Fruit fly (Drosophila melanogaster) whole organism, embryonic: ENCODE results near the gene Sp1.

ENCODE experiments used
- Abd-B ChIP-seq: fragments of 200-800 bp; sonication (Bioruptor generic); optimal IDR thresholded peaks from 2 replicates; lab custom pipeline; 2018; ENCODE audit warnings: missing biosample characterization, mild to moderate bottlenecking, missing genetic modification characterization, moderate library complexity
- Antp ChIP-seq: fragments of 200-800 bp; sonication (Bioruptor generic); optimal IDR thresholded peaks from 3 replicates; lab custom pipeline; 2016; ENCODE audit warnings: missing biosample characterization, missing genetic modification characterization
- CG10274 ChIP-seq: fragments of 200-800 bp; sonication (Bioruptor generic); optimal IDR thresholded peaks from 3 replicates; lab custom pipeline; 2017; ENCODE audit warnings: missing biosample characterization, mild to moderate bottlenecking, missing genetic modification characterization
- CG12769 ChIP-seq: fragments of 200-800 bp; sonication (Bioruptor generic); optimal IDR thresholded peaks from 2 replicates; lab custom pipeline; 2019; ENCODE audit warnings: missing biosample characterization, mild to moderate bottlenecking, missing genetic modification characterization, moderate library complexity
- CG1529 ChIP-seq: fragments of 200-800 bp; sonication (Bioruptor generic); optimal IDR thresholded peaks from 3 replicates; lab custom pipeline; 2018; ENCODE audit warnings: missing biosample characterization, missing genetic modification characterization
- CG16813 ChIP-seq: fragments of 200-800 bp; sonication (Bioruptor generic); IDR thresholded peaks from 3 replicates; pipeline ENCODE4 v1.3.6; 2022; ENCODE audit warnings: missing biosample characterization, missing genetic modification characterization; ENCODE audit not compliant: partially characterized antibody
- CG2202 ChIP-seq: fragments of 200-800 bp; sonication (Bioruptor generic); optimal IDR thresholded peaks from 2 replicates; lab custom pipeline; 2018; ENCODE audit warnings: missing biosample characterization, mild to moderate bottlenecking, missing genetic modification characterization
- CG2678 ChIP-seq: fragments of 200-800 bp; sonication (Bioruptor generic); optimal IDR thresholded peaks from 3 replicates; lab custom pipeline; 2019; ENCODE audit warnings: missing biosample characterization, mild to moderate bottlenecking, missing genetic modification characterization, moderate library complexity
- CG2889 ChIP-seq: fragments of 200-800 bp; sonication (Bioruptor generic); IDR thresholded peaks from 3 replicates; pipeline ENCODE4 v1.3.6; 2022; ENCODE audit warnings: missing biosample characterization, missing genetic modification characterization
- CG30431 ChIP-seq: fragments of 200-800 bp; sonication (Bioruptor generic); optimal IDR thresholded peaks from 2 replicates; lab custom pipeline; 2017; ENCODE audit warnings: missing biosample characterization, missing genetic modification characterization
- CG3065 ChIP-seq: fragments of 200-800 bp; sonication (Bioruptor generic); optimal IDR thresholded peaks from 2 replicates; lab custom pipeline; 2016; ENCODE audit warnings: missing biosample characterization, missing genetic modification characterization
- CG3281 ChIP-seq: fragments of 200-800 bp; sonication (Bioruptor generic); optimal IDR thresholded peaks from 3 replicates; lab custom pipeline; 2017; ENCODE audit warnings: missing biosample characterization, mild to moderate bottlenecking, missing genetic modification characterization
- CG3726 ChIP-seq: fragments of 200-800 bp; sonication (Bioruptor generic); IDR thresholded peaks from 3 replicates; pipeline ENCODE4, ENCODE4 v1.3.6; 2022; ENCODE audit warnings: missing biosample characterization, missing genetic modification characterization
- CG3838 ChIP-seq: fragments of 200-800 bp; sonication (Bioruptor generic); optimal IDR thresholded peaks from 3 replicates; lab custom pipeline; 2016; ENCODE audit warnings: missing biosample characterization, missing genetic modification characterization
- CG3995 ChIP-seq: fragments of 200-800 bp; sonication (Bioruptor generic); optimal IDR thresholded peaks from 3 replicates; lab custom pipeline; 2016; ENCODE audit warnings: missing biosample characterization, missing genetic modification characterization
- CG7928 ChIP-seq: fragments of 200-800 bp; sonication (Bioruptor generic); optimal IDR thresholded peaks from 2 replicates; lab custom pipeline; 2017; ENCODE audit warnings: missing biosample characterization, mild to moderate bottlenecking, missing genetic modification characterization
- CG8944 ChIP-seq: fragments of 200-800 bp; sonication (Bioruptor generic); optimal IDR thresholded peaks from 3 replicates; lab custom pipeline; 2016; ENCODE audit warnings: missing biosample characterization, missing genetic modification characterization
- CG9215 ChIP-seq: fragments of 200-800 bp; sonication (Bioruptor generic); IDR thresholded peaks from 2 replicates; pipeline ENCODE4 v1.3.6; 2022; ENCODE audit warnings: missing biosample characterization, missing genetic modification characterization
- CoRest ChIP-seq: fragments of 200-800 bp; sonication (Bioruptor generic); optimal IDR thresholded peaks from 3 replicates; lab custom pipeline; 2018; ENCODE audit warnings: missing biosample characterization, mild to moderate bottlenecking, missing genetic modification characterization, moderate library complexity
- CrebB ChIP-seq: fragments of 200-800 bp; sonication (Bioruptor generic); optimal IDR thresholded peaks from 3 replicates; lab custom pipeline; 2018; ENCODE audit warnings: missing biosample characterization, mild to moderate bottlenecking, missing genetic modification characterization
- Dad ChIP-seq: fragments of 200-800 bp; sonication (Bioruptor generic); optimal IDR thresholded peaks from 3 replicates; lab custom pipeline; 2016; ENCODE audit warnings: missing biosample characterization, missing genetic modification characterization
- GATAe ChIP-seq: fragments of 200-800 bp; sonication (Bioruptor generic); conservative IDR thresholded peaks from 2 replicates; pipeline ENCODE4 v1.3.6; 2022; ENCODE audit warnings: missing biosample characterization, missing genetic modification characterization
- HHEX ChIP-seq: fragments of 200-800 bp; sonication (Bioruptor generic); optimal IDR thresholded peaks from 3 replicates; lab custom pipeline; 2017; ENCODE audit warnings: missing biosample characterization, mild to moderate bottlenecking, missing genetic modification characterization, missing genetic modification reagents
- HLHmδ ChIP-seq: fragments of 200-800 bp; sonication (Bioruptor generic); optimal IDR thresholded peaks from 2 replicates; lab custom pipeline; 2018; ENCODE audit warnings: missing biosample characterization, mild to moderate bottlenecking, missing genetic modification characterization, moderate library complexity
- Hr3 ChIP-seq: fragments of 200-800 bp; sonication (Bioruptor generic); optimal IDR thresholded peaks from 3 replicates; lab custom pipeline; 2016; ENCODE audit warnings: missing biosample characterization, missing genetic modification characterization
- Hr39 ChIP-seq: fragments of >200 bp; optimal IDR thresholded peaks from 2 replicates; lab custom pipeline; 2017
- Max ChIP-seq: fragments of 200-800 bp; sonication (Bioruptor generic); optimal IDR thresholded peaks from 2 replicates; lab custom pipeline; 2016; ENCODE audit warnings: missing biosample characterization, mild to moderate bottlenecking, missing genetic modification characterization
- Meics ChIP-seq: fragments of 200-800 bp; sonication (Bioruptor generic); optimal IDR thresholded peaks from 2 replicates; lab custom pipeline; 2017; ENCODE audit warnings: missing biosample characterization, mild to moderate bottlenecking, missing genetic modification characterization
- Ravus ChIP-seq: fragments of 200-800 bp; sonication (Bioruptor generic); IDR thresholded peaks from 2 replicates; pipeline ENCODE4 v1.3.6; 2022; ENCODE audit warnings: missing biosample characterization, missing genetic modification characterization
- Taf1 ChIP-seq: fragments of 200-800 bp; sonication (Bioruptor generic); IDR thresholded peaks from 2 replicates; pipeline ENCODE4 v1.3.6; 2022; ENCODE audit warnings: missing biosample characterization, missing genetic modification characterization
- ab ChIP-seq: fragments of 200-800 bp; sonication (Bioruptor generic); optimal IDR thresholded peaks from 2 replicates; lab custom pipeline; 2016; ENCODE audit warnings: missing biosample characterization, missing genetic modification characterization
- ase ChIP-seq: fragments of 200-800 bp; sonication (Bioruptor generic); IDR thresholded peaks from 3 replicates; pipeline ENCODE4 v1.3.6; 2022; ENCODE audit warnings: missing biosample characterization, missing genetic modification characterization
- bab2 ChIP-seq: fragments of 200-800 bp; sonication (Bioruptor generic); optimal IDR thresholded peaks from 2 replicates; lab custom pipeline; 2016; ENCODE audit warnings: missing biosample characterization, missing genetic modification characterization
- bowl ChIP-seq: fragments of 200-800 bp; sonication (Bioruptor generic); IDR thresholded peaks from 2 replicates; pipeline ENCODE4 v1.3.6; 2022; ENCODE audit warnings: missing biosample characterization, missing genetic modification characterization
- disco-r ChIP-seq: fragments of 200-800 bp; sonication (Bioruptor generic); optimal IDR thresholded peaks from 2 replicates; lab custom pipeline; 2016; ENCODE audit warnings: missing biosample characterization, missing genetic modification characterization
- dmrt11E ChIP-seq: fragments of 200-800 bp; sonication (Bioruptor generic); optimal IDR thresholded peaks from 3 replicates; lab custom pipeline; 2018; ENCODE audit warnings: missing biosample characterization, mild to moderate bottlenecking, missing genetic modification characterization, moderate library complexity
- dpn ChIP-seq, 2 experiments: fragments of 200-800 bp; sonication (Bioruptor generic); optimal IDR thresholded peaks; 3 replicates each; lab custom pipeline; 2016; ENCODE audit warnings: missing biosample characterization in 2 of 2, missing genetic modification characterization in 2 of 2
- dysf ChIP-seq: fragments of 200-800 bp; sonication (Bioruptor generic); IDR thresholded peaks from 3 replicates; pipeline ENCODE4 v1.3.6; 2022; ENCODE audit warnings: missing biosample characterization, missing genetic modification characterization
- insv ChIP-seq, 2 experiments: fragments of 200-800 bp; sonication (Bioruptor generic); optimal IDR thresholded peaks; 3 replicates each; lab custom pipeline; 2016 to 2018; ENCODE audit warnings: missing biosample characterization in 2 of 2, missing genetic modification characterization in 2 of 2
- kah ChIP-seq: fragments of 200-800 bp; sonication (Bioruptor generic); optimal IDR thresholded peaks from 2 replicates; lab custom pipeline; 2018; ENCODE audit warnings: missing biosample characterization, mild to moderate bottlenecking, missing genetic modification characterization
- lilli ChIP-seq: fragments of 200-800 bp; sonication (Bioruptor generic); optimal IDR thresholded peaks from 3 replicates; lab custom pipeline; 2016; ENCODE audit warnings: missing biosample characterization, missing genetic modification characterization
- onecut ChIP-seq: fragments of 200-800 bp; sonication (Bioruptor generic); IDR thresholded peaks from 2 replicates; pipeline ENCODE4 v1.3.6; 2022; ENCODE audit warnings: missing biosample characterization, missing genetic modification characterization
- org-1 ChIP-seq: fragments of 200-800 bp; sonication (Bioruptor generic); optimal IDR thresholded peaks from 2 replicates; lab custom pipeline; 2017; ENCODE audit warnings: missing biosample characterization, missing genetic modification characterization
- ro ChIP-seq: fragments of 200-800 bp; sonication (Bioruptor generic); IDR thresholded peaks from 2 replicates; pipeline ENCODE4 v1.3.6; 2022; ENCODE audit warnings: missing biosample characterization, missing genetic modification characterization
- sqz ChIP-seq: fragments of 200-800 bp; sonication (Bioruptor generic); optimal IDR thresholded peaks from 3 replicates; lab custom pipeline; 2018; ENCODE audit warnings: missing biosample characterization, mild to moderate bottlenecking, missing genetic modification characterization
- tx ChIP-seq: fragments of 200-800 bp; sonication (Bioruptor generic); optimal IDR thresholded peaks from 2 replicates; lab custom pipeline; 2016; ENCODE audit warnings: missing biosample characterization, missing genetic modification characterization
- vvl ChIP-seq: fragments of 200-800 bp; sonication (Bioruptor generic); IDR thresholded peaks from 2 replicates; pipeline ENCODE4 v1.3.6; 2022; ENCODE audit warnings: missing biosample characterization, missing genetic modification characterization

The Sp1 gene

DNA sequence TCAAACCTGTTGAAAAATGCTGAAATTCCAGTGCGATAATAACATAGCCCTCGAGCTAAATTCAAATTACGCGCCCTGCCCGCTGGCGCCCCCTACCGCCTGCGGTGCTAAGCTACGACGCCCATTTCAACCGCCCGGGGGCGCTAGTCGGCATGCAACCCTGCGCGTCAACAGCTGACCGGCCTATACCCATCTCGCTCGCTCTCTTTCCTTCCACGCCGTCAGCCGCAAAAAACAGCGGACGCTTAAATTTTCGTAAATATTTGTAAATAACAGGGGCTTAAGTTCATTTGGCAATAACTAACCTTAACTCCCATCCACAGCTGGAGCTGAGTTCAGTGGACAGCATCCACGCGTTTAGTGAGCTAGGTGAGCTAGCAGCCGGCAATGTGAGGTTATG lies 49.1 kb downstream of the Sp1 start, which contains the start of gene CG1354 (continued):
- peak; percentile 3 for TF ChIP-seq CrebB (tag; lab: Kevin White, UChicago)
- peak; percentile 56 for TF ChIP-seq disco-r (GFP tag; lab: Kevin White, UChicago)
- TF ChIP-seq Taf1 (GFP tag; lab: Robert Waterston, UW), result peak; percentile 33; the same call in 1 of the 2 replicates
- TF ChIP-seq CG7928 (GFP tag; lab: Kevin White, UChicago), result peak; percentile 61
- peak; percentile 9 for TF ChIP-seq dmrt11E (tag; lab: Kevin White, UChicago)
- peak; percentile 4 for TF ChIP-seq CG1529
- TF ChIP-seq CoRest (tag; lab: Kevin White, UChicago), result peak; percentile 47
- peak; percentile 41 for TF ChIP-seq CG30431 (GFP tag; lab: Kevin White, UChicago)
- TF ChIP-seq dpn (GFP tag; optimal IDR thresholded peaks at IDR 0.05; lab: Kevin White, UChicago), result peak; percentile 75 to 80
- peak; percentile 45 for TF ChIP-seq Max (GFP tag; lab: Kevin White, UChicago)
- TF ChIP-seq HHEX (GFP tag; lab: Kevin White, UChicago), result peak; percentile 67
- TF ChIP-seq lilli (GFP tag; lab: Kevin White, UChicago), result peak; percentile 67
- peak; percentile 48; the same call in 2 of the 3 replicates for TF ChIP-seq CG2889
- TF ChIP-seq CG3995 (GFP tag; lab: Kevin White, UChicago), result no peak
- TF ChIP-seq kah, result no peak
- TF ChIP-seq bowl, result no peak
- TF ChIP-seq Abd-B (GFP tag; lab: Kevin White, UChicago), result peak; percentile 18
- peak; percentile 72 for TF ChIP-seq onecut (GFP tag; lab: Robert Waterston, UW)
- TF ChIP-seq CG10274 (GFP tag; lab: Kevin White, UChicago), result no peak
- TF ChIP-seq Dad (GFP tag; lab: Kevin White, UChicago), result peak; percentile 68
- TF ChIP-seq CG3838 (GFP tag; lab: Kevin White, UChicago), result no peak
- peak; percentile 30 for TF ChIP-seq sqz (GFP tag; lab: Kevin White, UChicago)
- TF ChIP-seq ro (GFP tag; lab: Robert Waterston, UW), result no peak
- no peak for TF ChIP-seq CG3281 (GFP tag; lab: Kevin White, UChicago)
- peak; percentile 65 for TF ChIP-seq Meics (GFP tag; lab: Kevin White, UChicago)
- TF ChIP-seq bab2 (GFP tag; lab: Kevin White, UChicago), result peak; percentile 57
- TF ChIP-seq org-1, result peak; percentile 18
- TF ChIP-seq CG2678 (tag; lab: Kevin White, UChicago), result no peak
- no peak for TF ChIP-seq CG16813 (GFP tag; lab: Robert Waterston, UW)
- TF ChIP-seq Hr39 (lab: Kevin White, UChicago), result no peak
- peak; percentile 62; the same call in 1 of the 2 replicates for TF ChIP-seq CG9215 (GFP tag; lab: Robert Waterston, UW)
- peak; percentile 47 for TF ChIP-seq tx (GFP tag; lab: Kevin White, UChicago)
- no peak for TF ChIP-seq ab (GFP tag; lab: Kevin White, UChicago)
- TF ChIP-seq ase, result peak; percentile 66; the same call in 2 of the 3 replicates
- TF ChIP-seq Hr3 (GFP tag; lab: Kevin White, UChicago), result peak; percentile 61
- TF ChIP-seq Antp, result peak; percentile 79
- TF ChIP-seq Ravus, result no peak
- TF ChIP-seq GATAe (GFP tag; lab: Robert Waterston, UW), result no peak
- peak; percentile 79 for TF ChIP-seq HLHmδ (GFP tag; lab: Kevin White, UChicago)
- peak in 1 of 2 experiments; percentile 65 for TF ChIP-seq insv (GFP tag; optimal IDR thresholded peaks at IDR 0.05; lab: Kevin White, UChicago)
- peak; percentile 40 for TF ChIP-seq CG3065 (GFP tag; lab: Kevin White, UChicago)
- TF ChIP-seq dysf (GFP tag; lab: Robert Waterston, UW), result peak; percentile 80
- peak; percentile 63 for TF ChIP-seq CG12769 (tag; lab: Kevin White, UChicago)
- peak; percentile 86 for TF ChIP-seq vvl
- no peak for TF ChIP-seq CG2202 (tag; lab: Kevin White, UChicago)
- TF ChIP-seq CG8944 (GFP tag; lab: Kevin White, UChicago), result peak; percentile 77
- TF ChIP-seq CG3726 (GFP tag; lab: Robert Waterston, UW), result peak; percentile 64; the same call in 1 of the 3 replicates
